Worm (Caenorhabditis elegans) whole organism, L3 larva: Measurements from ENCODE around the gene Y17G7B.12.

Experiments
- ZK546.5 ChIP-seq: sonication (generic microtip); optimal IDR thresholded peaks from 2 replicates; lab custom pipeline; 2017; ENCODE audit warnings: missing biosample characterization, missing genetic modification characterization
- ama-1 ChIP-seq: fragments of 150-350 bp; optimal IDR thresholded peaks from 2 replicates; lab custom pipeline; 2018
- ceh-28 ChIP-seq: fragments of 150-350 bp; optimal IDR thresholded peaks from 2 replicates; lab custom pipeline; 2014; ENCODE audit warnings: missing biosample characterization, missing genetic modification reagents, missing genetic modification characterization
- ceh-9 ChIP-seq: sonication (generic microtip); optimal IDR thresholded peaks from 2 replicates; lab custom pipeline; 2018; ENCODE audit warnings: missing biosample characterization, missing genetic modification characterization
- egl-5 ChIP-seq: fragments of 150-350 bp; optimal IDR thresholded peaks from 2 replicates; lab custom pipeline; 2017; ENCODE audit warnings: missing biosample characterization, missing genetic modification reagents, missing genetic modification characterization, inconsistent platforms
- elt-2 ChIP-seq: sonication (generic microtip); optimal IDR thresholded peaks from 2 replicates; lab custom pipeline; 2016; ENCODE audit warnings: missing genetic modification reagents, mild to moderate bottlenecking, missing genetic modification characterization, missing compliant biosample characterization
- elt-3 ChIP-seq, 3 experiments: fragments of 150-350 bp in 1 of 3; sonication (generic microtip) in 2 of 3; optimal IDR thresholded peaks; 2 replicates in 2 of 3; 4 replicates in 1 of 3; lab custom pipeline; 2014 to 2017; ENCODE audit warnings: missing biosample characterization in 3 of 3, missing genetic modification characterization in 3 of 3
- eor-1 ChIP-seq, 2 experiments: fragments of 150-350 bp; optimal IDR thresholded peaks; 2 replicates each; lab custom pipeline; 2014 to 2018; ENCODE audit warnings: missing biosample characterization in 2 of 2, missing genetic modification characterization in 2 of 2
- fkh-10 ChIP-seq: sonication (generic microtip); optimal IDR thresholded peaks from 2 replicates; lab custom pipeline; 2017; ENCODE audit warnings: missing biosample characterization, missing genetic modification reagents, missing genetic modification characterization
- fkh-2 ChIP-seq: fragments of 150-350 bp; optimal IDR thresholded peaks from 2 replicates; lab custom pipeline; 2014; ENCODE audit warnings: missing biosample characterization, missing genetic modification reagents, missing genetic modification characterization
- fos-1 ChIP-seq: fragments of 150-350 bp; optimal IDR thresholded peaks from 2 replicates; lab custom pipeline; 2014; ENCODE audit warnings: missing biosample characterization, missing genetic modification characterization
- hmg-11 ChIP-seq: sonication (generic microtip); optimal IDR thresholded peaks from 2 replicates; lab custom pipeline; 2016; ENCODE audit warnings: missing genetic modification characterization, missing compliant biosample characterization
- jun-1 ChIP-seq: fragments of 150-350 bp; optimal IDR thresholded peaks from 2 replicates; lab custom pipeline; 2014; ENCODE audit warnings: missing biosample characterization, missing genetic modification reagents, missing genetic modification characterization
- lin-15B ChIP-seq: fragments of 150-350 bp; optimal IDR thresholded peaks from 2 replicates; lab custom pipeline; 2014; ENCODE audit warnings: missing biosample characterization, missing genetic modification characterization
- lsy-12 ChIP-seq: sonication (generic microtip); optimal IDR thresholded peaks from 2 replicates; lab custom pipeline; 2016; ENCODE audit warnings: mild to moderate bottlenecking, missing genetic modification characterization, missing compliant biosample characterization
- nhr-11 ChIP-seq: fragments of 150-350 bp; optimal IDR thresholded peaks from 2 replicates; lab custom pipeline; 2014; ENCODE audit warnings: missing biosample characterization, missing genetic modification characterization
- nhr-12 ChIP-seq: fragments of 150-350 bp; optimal IDR thresholded peaks from 2 replicates; lab custom pipeline; 2014; ENCODE audit warnings: missing biosample characterization, missing genetic modification characterization
- nhr-23 ChIP-seq: fragments of 150-350 bp; optimal IDR thresholded peaks from 2 replicates; lab custom pipeline; 2014; ENCODE audit warnings: missing biosample characterization, missing genetic modification reagents, missing genetic modification characterization
- nhr-237 ChIP-seq: fragments of 150-350 bp; optimal IDR thresholded peaks from 2 replicates; lab custom pipeline; 2014; ENCODE audit warnings: missing biosample characterization, missing genetic modification characterization
- nhr-25 ChIP-seq: sonication (generic microtip); optimal IDR thresholded peaks from 2 replicates; lab custom pipeline; 2017; ENCODE audit warnings: missing biosample characterization, missing genetic modification characterization
- nhr-28 ChIP-seq: fragments of 150-350 bp; optimal IDR thresholded peaks from 2 replicates; lab custom pipeline; 2014; ENCODE audit warnings: missing biosample characterization, missing genetic modification characterization
- nhr-43 ChIP-seq: sonication (generic microtip); optimal IDR thresholded peaks from 2 replicates; lab custom pipeline; 2016; ENCODE audit warnings: mild to moderate bottlenecking, missing genetic modification characterization, missing compliant biosample characterization; ENCODE audit not compliant: poor library complexity, severe bottlenecking
- nhr-67 ChIP-seq: fragments of 150-350 bp; optimal IDR thresholded peaks from 2 replicates; lab custom pipeline; 2014; ENCODE audit warnings: missing biosample characterization, missing genetic modification characterization
- nhr-76 ChIP-seq: fragments of 150-350 bp; sonication (generic microtip); optimal IDR thresholded peaks from 5 replicates; lab custom pipeline; 2014; ENCODE audit warnings: missing biosample characterization, missing genetic modification characterization
- pha-4 ChIP-seq: fragments of 150-350 bp; optimal IDR thresholded peaks from 2 replicates; lab custom pipeline; 2014; ENCODE audit warnings: missing biosample characterization, missing genetic modification reagents, missing genetic modification characterization
- pqm-1 ChIP-seq: fragments of 150-350 bp; optimal IDR thresholded peaks from 2 replicates; lab custom pipeline; 2017; ENCODE audit warnings: missing biosample characterization, missing genetic modification characterization, inconsistent platforms
- sea-2 ChIP-seq: fragments of 150-350 bp; sonication (generic microtip); optimal IDR thresholded peaks from 4 replicates; lab custom pipeline; 2014; ENCODE audit warnings: missing biosample characterization, missing genetic modification reagents, missing genetic modification characterization
- snpc-4 ChIP-seq: fragments of 150-350 bp; optimal IDR thresholded peaks from 2 replicates; lab custom pipeline; 2014; ENCODE audit warnings: missing biosample characterization, missing genetic modification characterization
- tbx-2 ChIP-seq: sonication (generic microtip); optimal IDR thresholded peaks from 2 replicates; lab custom pipeline; 2016; ENCODE audit warnings: mild to moderate bottlenecking, missing genetic modification characterization, missing compliant biosample characterization
- unc-62 ChIP-seq: fragments of 150-350 bp; sonication (generic microtip); optimal IDR thresholded peaks from 4 replicates; lab custom pipeline; 2014; ENCODE audit warnings: missing biosample characterization, missing genetic modification reagents, missing genetic modification characterization
- zag-1 ChIP-seq: fragments of 150-350 bp; optimal IDR thresholded peaks from 2 replicates; lab custom pipeline; 2014; ENCODE audit warnings: missing biosample characterization, missing genetic modification characterization
- ztf-11 ChIP-seq: fragments of 150-350 bp; optimal IDR thresholded peaks from 2 replicates; lab custom pipeline; 2014; ENCODE audit warnings: missing biosample characterization, missing genetic modification characterization

Y17G7B.12 gene

ce11 chrII:12008772-12009171 is 14.9 kb upstream of the Y17G7B.12 start, which contains the start of gene glb-29:
Gene glb-29, plus strand, starts transcription at chrII:12009072.
- no peak for TF ChIP-seq elt-3 (tag; optimal IDR thresholded peaks at IDR 0.05; lab: Kevin White, UChicago)
- TF ChIP-seq fkh-10 (GFP tag; lab: Kevin White, UChicago), result no peak
- TF ChIP-seq tbx-2 (tag; lab: Kevin White, UChicago), result no peak
- no peak for TF ChIP-seq nhr-43
- TF ChIP-seq nhr-12 (tag; lab: Kevin White, UChicago), result no peak
- no peak for TF ChIP-seq nhr-67 (tag; lab: Kevin White, UChicago)
- TF ChIP-seq ceh-9 (tag; lab: Kevin White, UChicago), result no peak
- no peak for TF ChIP-seq sea-2 (GFP tag; lab: Kevin White, UChicago)
- no peak for TF ChIP-seq jun-1 (tag; lab: Kevin White, UChicago)
- no peak for TF ChIP-seq nhr-28 (tag; lab: Kevin White, UChicago)
- TF ChIP-seq fkh-2 (tag; lab: Kevin White, UChicago), result no peak
- TF ChIP-seq nhr-76 (tag; lab: Kevin White, UChicago), result no peak

DNA sequence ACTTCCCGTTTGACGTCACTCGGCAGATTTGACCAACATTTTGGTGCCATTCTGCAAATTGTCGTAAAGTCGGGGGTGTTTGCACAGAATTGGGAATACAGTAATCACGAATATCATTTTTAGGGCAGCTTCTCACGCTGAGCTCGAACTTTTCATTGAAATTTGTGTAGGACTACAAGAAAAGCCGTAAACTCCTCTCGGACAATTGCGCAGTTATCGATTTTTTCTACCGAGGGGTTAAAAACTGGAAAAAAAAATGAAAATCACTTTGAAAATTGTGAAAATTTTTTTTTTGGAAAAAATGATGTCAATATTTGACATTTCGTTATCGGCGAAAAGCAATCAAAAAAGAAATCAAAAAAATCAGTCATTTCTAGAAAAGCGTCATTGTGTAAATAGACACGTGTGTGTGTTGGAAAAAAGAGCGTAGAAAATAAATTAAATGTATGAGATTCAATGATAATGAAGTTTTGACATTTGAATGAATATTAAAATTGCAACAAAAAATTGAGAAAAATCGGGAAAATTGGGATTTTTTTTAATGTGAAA is 4.1 kb downstream of the Y17G7B.12 start, which contains the start of gene Y17G7B.8:
Gene Y17G7B.8, minus strand, starts transcription at position 51 of the 549 bp plus-strand sequence.
- TF ChIP-seq elt-2 (tag; lab: Kevin White, UChicago) (peak; percentile 84), pqm-1 (tag; lab: Kevin White, UChicago) (peak; percentile 48), sea-2 (GFP tag; lab: Kevin White, UChicago) (no peak), ztf-11 (no peak), snpc-4 (tag; lab: Kevin White, UChicago) (no peak), pha-4 (peak; percentile 91), ceh-28 (tag; lab: Kevin White, UChicago) (peak; percentile 10)

DNA sequence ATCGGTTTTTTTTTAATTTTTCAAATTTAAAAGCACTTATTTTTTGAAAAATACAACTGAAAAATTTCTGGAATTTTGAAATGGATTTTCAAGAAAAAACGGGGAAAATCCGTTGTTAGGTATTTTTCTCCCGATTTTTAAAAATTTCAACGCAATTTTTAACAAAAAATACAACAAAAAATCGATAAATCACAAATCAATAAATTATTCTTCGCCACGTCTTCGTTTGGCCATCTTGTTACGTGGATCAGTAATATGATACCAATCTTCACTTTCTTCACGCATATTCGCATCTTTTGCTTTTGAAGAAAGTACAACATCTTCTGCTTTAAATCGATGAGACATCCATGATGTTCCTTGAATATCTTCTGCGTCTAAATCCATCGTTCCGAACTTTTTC is 5.0 kb downstream of the Y17G7B.12 start:
- no peak for TF ChIP-seq nhr-23
- TF ChIP-seq nhr-12 (tag; lab: Kevin White, UChicago), result no peak
- no peak for TF ChIP-seq tbx-2 (tag; lab: Kevin White, UChicago)
- no peak for TF ChIP-seq elt-3 (tag; optimal IDR thresholded peaks at IDR 0.05; lab: Kevin White, UChicago)
- peak; percentile 47 for TF ChIP-seq ceh-28 (tag; lab: Kevin White, UChicago)
- no peak for TF ChIP-seq unc-62
- no peak for TF ChIP-seq eor-1 (tag; optimal IDR thresholded peaks at IDR 0.05; lab: Kevin White, UChicago)

ce11 chrII:12036075-12036474 is 12.4 kb downstream of the Y17G7B.12 start:
- no peak for TF ChIP-seq snpc-4 (tag; lab: Kevin White, UChicago)
- TF ChIP-seq ZK546.5 (tag; lab: Kevin White, UChicago), result no peak
- TF ChIP-seq sea-2 (GFP tag; lab: Kevin White, UChicago), result no peak
- TF ChIP-seq egl-5 (tag; lab: Kevin White, UChicago), result no peak
- TF ChIP-seq nhr-25, result no peak
- TF ChIP-seq nhr-237, result no peak
- TF ChIP-seq lin-15B (tag; lab: Kevin White, UChicago), result no peak
- TF ChIP-seq elt-3 (tag; optimal IDR thresholded peaks at IDR 0.05; lab: Kevin White, UChicago), result no peak
- TF ChIP-seq unc-62, result no peak
- no peak for TF ChIP-seq nhr-11 (tag; lab: Kevin White, UChicago)
- TF ChIP-seq zag-1 (tag; lab: Kevin White, UChicago), result no peak
- no peak for TF ChIP-seq nhr-76 (tag; lab: Kevin White, UChicago)
- no peak for TF ChIP-seq fkh-2 (tag; lab: Kevin White, UChicago)
- no peak for TF ChIP-seq lsy-12 (tag; lab: Kevin White, UChicago)
- TF ChIP-seq ceh-9 (tag; lab: Kevin White, UChicago), result no peak
- TF ChIP-seq nhr-67 (tag; lab: Kevin White, UChicago), result no peak
- TF ChIP-seq nhr-23, result no peak
- no peak for TF ChIP-seq fos-1 (tag; lab: Kevin White, UChicago)

DNA sequence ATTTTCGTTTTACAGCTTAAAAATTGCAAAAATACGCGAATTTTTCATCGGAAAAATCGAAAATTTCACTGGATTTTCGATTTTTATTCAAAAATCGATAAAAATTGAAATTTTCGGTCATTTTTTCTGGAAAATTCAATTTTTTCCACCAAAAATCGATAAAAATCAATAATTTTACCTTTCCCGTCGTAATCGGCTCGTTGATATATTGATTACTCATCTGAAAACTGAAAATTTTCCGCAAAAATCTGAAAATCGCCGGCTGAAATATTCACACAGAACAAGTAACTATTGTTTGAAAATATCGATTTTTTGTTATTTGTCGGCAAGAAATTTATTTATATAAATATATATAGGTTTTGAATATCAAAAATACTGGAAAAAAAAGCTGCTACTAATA is 12.9 kb downstream of the Y17G7B.12 start, which contains the start of gene cyn-16:
Gene cyn-16, minus strand, starts transcription at position 227 of the 400 bp plus-strand sequence.
- peak; percentile 44 for TF ChIP-seq ama-1
- TF ChIP-seq ceh-28 (tag; lab: Kevin White, UChicago), result peak; percentile 73
- no peak for TF ChIP-seq hmg-11 (tag; lab: Kevin White, UChicago)
